Fruit fly (Drosophila melanogaster) whole organism: Measurements from ENCODE around the gene CG1492.

Experiments used
- CG8478 ChIP-seq: fragments of >200 bp; optimal IDR thresholded peaks from 2 replicates; lab custom pipeline; 2018; ENCODE audit warnings: inconsistent platforms
- Dll ChIP-seq: fragments of >200 bp; optimal IDR thresholded peaks from 2 replicates; lab custom pipeline; 2017
- EcR ChIP-seq, 2 experiments: fragments of >200 bp; optimal IDR thresholded peaks; 2 replicates each; lab custom pipeline; 2017; ENCODE audit warnings: missing biosample characterization in 2 of 2, missing genetic modification characterization in 2 of 2, missing genetic modification reagents in 2 of 2
- pan ChIP-seq: fragments of >200 bp; optimal IDR thresholded peaks from 2 replicates; lab custom pipeline; 2017
- psq ChIP-seq: fragments of >200 bp; optimal IDR thresholded peaks from 2 replicates; lab custom pipeline; 2017
- usp ChIP-seq: fragments of >200 bp; optimal IDR thresholded peaks from 2 replicates; lab custom pipeline; 2017; ENCODE audit warnings: missing biosample characterization, missing genetic modification characterization, mixed read lengths

DNA sequence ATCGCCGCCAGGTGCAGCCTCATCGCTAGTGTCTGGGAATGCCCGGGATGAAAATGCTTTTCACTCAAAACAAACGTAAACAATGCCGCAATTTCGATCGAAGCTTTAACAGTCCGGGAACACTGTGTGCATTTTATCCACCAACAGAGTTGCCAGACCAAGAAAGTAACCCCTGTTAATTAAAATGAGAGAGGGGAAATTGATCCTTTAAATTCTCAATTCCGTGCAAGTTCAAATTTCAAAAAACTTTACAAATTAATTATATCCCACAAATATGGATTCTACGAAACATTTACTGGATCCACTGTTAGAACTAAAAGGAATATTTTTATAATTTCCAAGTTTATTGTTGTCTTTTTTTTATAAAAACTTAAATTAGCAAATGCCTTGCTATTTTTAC is 24.3 kb downstream of the CG1492 start, which contains the start of gene gd:
- TF ChIP-seq CG8478 (lab: Kevin White, UChicago) (no peak), psq (lab: Kevin White, UChicago) (no peak), EcR (GFP tag; optimal IDR thresholded peaks at IDR 0.05; lab: Kevin White, UChicago) (no peak), usp (GFP tag; lab: Kevin White, UChicago) (no peak), Dll (lab: Kevin White, UChicago) (no peak), pan (lab: Kevin White, UChicago) (no peak)
